Fruit fly (Drosophila melanogaster) whole organism, wandering third instar larva: ENCODE results near the gene Cpr65Av.

Experiments used
- Abd-B ChIP-seq: fragments of >200 bp; optimal IDR thresholded peaks from 2 replicates; lab custom pipeline; 2017; ENCODE audit warnings: missing biosample characterization, missing genetic modification characterization
- CG32264 ChIP-seq: fragments of 200-800 bp; sonication (Bioruptor generic); optimal IDR thresholded peaks from 2 replicates; lab custom pipeline; 2016; ENCODE audit warnings: missing biosample characterization, missing genetic modification characterization
- CG9705 ChIP-seq: fragments of 200-800 bp; sonication (Bioruptor generic); optimal IDR thresholded peaks from 2 replicates; lab custom pipeline; 2018; ENCODE audit warnings: missing biosample characterization, mild to moderate bottlenecking, missing genetic modification characterization
- Dfd ChIP-seq: fragments of >200 bp; optimal IDR thresholded peaks from 2 replicates; lab custom pipeline; 2017; ENCODE audit warnings: missing biosample characterization, missing genetic modification characterization
- Dif ChIP-seq: fragments of 200-275, 200-300 bp; sonication (Bioruptor generic); optimal IDR thresholded peaks from 2 replicates; lab custom pipeline; 2018; ENCODE audit warnings: missing biosample characterization, missing genetic modification characterization; ENCODE audit not compliant: partially characterized antibody
- GATAd ChIP-seq: sonication (Bioruptor generic); optimal IDR thresholded peaks from 2 replicates; lab custom pipeline; 2016; ENCODE audit warnings: missing biosample characterization, missing genetic modification characterization
- HLH106 ChIP-seq: fragments of 200-800 bp; optimal IDR thresholded peaks from 3 replicates; lab custom pipeline; 2019; ENCODE audit warnings: missing biosample characterization, mild to moderate bottlenecking, missing genetic modification characterization, moderate library complexity
- Hr78 ChIP-seq: fragments of >200 bp; optimal IDR thresholded peaks from 2 replicates; lab custom pipeline; 2017; ENCODE audit warnings: missing biosample characterization, missing genetic modification characterization
- Jra ChIP-seq: sonication (Bioruptor generic); optimal IDR thresholded peaks from 2 replicates; lab custom pipeline; 2016; ENCODE audit warnings: missing biosample characterization, missing genetic modification characterization
- Myc ChIP-seq: fragments of >200 bp; optimal IDR thresholded peaks from 2 replicates; lab custom pipeline; 2017
- Rel ChIP-seq, 2 experiments: fragments of 200-800 bp; sonication (Bioruptor generic) in 1 of 2; optimal IDR thresholded peaks; 2 replicates in 1 of 2; 3 replicates in 1 of 2; lab custom pipeline; 2016 to 2019; ENCODE audit warnings: mild to moderate bottlenecking in 2 of 2, missing biosample characterization in 2 of 2, missing genetic modification characterization in 2 of 2, moderate library complexity in 1 of 2
- Sp1 ChIP-seq: fragments of 200-800 bp; sonication (Bioruptor generic); optimal IDR thresholded peaks from 3 replicates; lab custom pipeline; 2019; ENCODE audit warnings: missing biosample characterization, mild to moderate bottlenecking, missing genetic modification characterization, moderate library complexity
- br ChIP-seq: fragments of 200-800 bp; sonication (Bioruptor generic); optimal IDR thresholded peaks from 2 replicates; lab custom pipeline; 2016; ENCODE audit warnings: missing biosample characterization, missing genetic modification characterization
- brk ChIP-seq: fragments of 200-800 bp; sonication (Bioruptor generic); optimal IDR thresholded peaks from 2 replicates; lab custom pipeline; 2016; ENCODE audit warnings: missing biosample characterization, mild to moderate bottlenecking, missing genetic modification characterization
- dl ChIP-seq, 2 experiments: fragments of 175-275, 200-275 bp in 1 of 2; fragments of 200-275 bp in 1 of 2; sonication (Bioruptor generic); optimal IDR thresholded peaks; lab custom pipeline; 2018; ENCODE audit warnings: mild to moderate bottlenecking in 2 of 2, missing biosample characterization in 2 of 2, missing genetic modification characterization in 2 of 2, moderate library complexity in 2 of 2; ENCODE audit not compliant: partially characterized antibody in 2 of 2, insufficient read depth in 1 of 2
- ey ChIP-seq: fragments of 200-800 bp; sonication (Bioruptor generic); optimal IDR thresholded peaks from 2 replicates; lab custom pipeline; 2016; ENCODE audit warnings: missing biosample characterization, missing genetic modification characterization
- foxo ChIP-seq, 2 experiments: fragments of 200-800 bp; sonication (Bioruptor generic); optimal IDR thresholded peaks; 2 replicates in 1 of 2; 3 replicates in 1 of 2; lab custom pipeline; 2016 to 2017; ENCODE audit warnings: missing biosample characterization in 2 of 2, missing genetic modification characterization in 2 of 2
- fru ChIP-seq: fragments of 200-800 bp; sonication (Bioruptor generic); optimal IDR thresholded peaks from 3 replicates; lab custom pipeline; 2016; ENCODE audit warnings: missing biosample characterization, mild to moderate bottlenecking, missing genetic modification characterization
- h ChIP-seq: fragments of 200-800 bp; sonication (Bioruptor generic); optimal IDR thresholded peaks from 3 replicates; lab custom pipeline; 2016; ENCODE audit warnings: missing biosample characterization, mild to moderate bottlenecking, missing genetic modification characterization
- jim ChIP-seq: fragments of 175-275, 200-325 bp; sonication (Bioruptor generic); optimal IDR thresholded peaks from 2 replicates; lab custom pipeline; 2016; ENCODE audit warnings: missing biosample characterization, mild to moderate bottlenecking, missing genetic modification characterization
- lola ChIP-seq: fragments of >200 bp; optimal IDR thresholded peaks from 2 replicates; lab custom pipeline; 2017; ENCODE audit warnings: missing biosample characterization, missing genetic modification characterization
- pan ChIP-seq: fragments of >200 bp; optimal IDR thresholded peaks from 2 replicates; lab custom pipeline; 2017
- psq ChIP-seq: fragments of 200-800 bp; sonication (Bioruptor generic); optimal IDR thresholded peaks from 3 replicates; lab custom pipeline; 2017; ENCODE audit warnings: missing biosample characterization, mild to moderate bottlenecking, missing genetic modification characterization, moderate library complexity
- sage ChIP-seq: fragments of 200-800 bp; sonication (Bioruptor generic); optimal IDR thresholded peaks from 2 replicates; lab custom pipeline; 2016; ENCODE audit warnings: missing biosample characterization, mild to moderate bottlenecking, missing genetic modification characterization
- tai ChIP-seq: sonication (Bioruptor generic); optimal IDR thresholded peaks from 2 replicates; lab custom pipeline; 2016; ENCODE audit warnings: missing biosample characterization, missing genetic modification characterization
- usp ChIP-seq: fragments of >200 bp; optimal IDR thresholded peaks from 2 replicates; lab custom pipeline; 2017; ENCODE audit warnings: missing biosample characterization, missing genetic modification characterization
- woc ChIP-seq: sonication (Bioruptor generic); optimal IDR thresholded peaks from 2 replicates; lab custom pipeline; 2016; ENCODE audit warnings: missing biosample characterization, mild to moderate bottlenecking, missing genetic modification characterization

Cpr65Av gene

DNA sequence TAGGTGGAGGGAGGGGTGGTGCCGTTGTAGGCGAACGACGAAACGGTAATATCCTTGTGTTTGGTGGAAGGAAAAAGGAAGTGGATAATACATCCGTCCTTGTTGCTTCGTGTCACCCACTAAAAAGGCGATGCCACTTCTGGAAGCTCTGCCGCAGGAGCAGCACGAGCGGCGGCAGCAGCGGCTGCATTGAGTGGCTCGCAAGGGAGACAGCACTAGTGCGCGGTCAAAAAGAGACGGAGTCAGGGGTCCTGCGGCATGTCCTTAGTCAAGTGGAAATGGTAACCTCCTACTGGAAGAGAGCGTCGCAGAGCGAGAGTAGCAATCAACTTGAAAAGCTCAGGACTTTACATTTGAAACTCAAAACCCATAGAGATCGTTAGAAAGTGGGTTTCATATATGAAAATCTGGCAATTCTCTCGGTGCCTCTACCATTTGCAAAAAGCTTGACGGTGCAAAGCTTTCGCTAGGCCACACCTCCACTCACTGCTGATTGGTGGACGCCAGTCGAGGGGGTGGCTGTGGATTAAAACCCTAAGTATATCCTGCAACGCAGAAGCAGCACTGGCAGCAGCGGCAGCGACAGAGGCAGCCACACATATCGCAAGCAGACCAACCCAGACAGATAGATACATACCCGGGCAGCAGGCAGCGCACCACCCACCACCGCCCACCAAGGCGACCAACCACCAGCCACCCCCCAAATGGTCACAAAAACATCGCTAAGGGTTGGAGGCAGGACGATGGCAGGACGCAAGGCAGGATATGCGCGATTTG lies 28.9 kb downstream of the Cpr65Av start:
- TF ChIP-seq sage (GFP tag; lab: Kevin White, UChicago) (no peak), CG32264 (GFP tag; lab: Kevin White, UChicago) (no peak), brk (GFP tag; lab: Kevin White, UChicago) (no peak), h (GFP tag; lab: Kevin White, UChicago) (no peak), usp (GFP tag; lab: Kevin White, UChicago) (no peak), GATAd (no peak), tai (GFP tag; lab: Kevin White, UChicago) (no peak), fru (GFP tag; lab: Kevin White, UChicago) (no peak), foxo (GFP tag; optimal IDR thresholded peaks at IDR 0.05; lab: Kevin White, UChicago) (no peak), Rel (GFP tag; optimal IDR thresholded peaks at IDR 0.05; lab: Kevin White, UChicago) (no peak), Rel (tag; optimal IDR thresholded peaks at IDR 0.05; lab: Kevin White, UChicago) (no peak), Abd-B (no peak), Dif (GFP tag; lab: Kevin White, UChicago) (no peak), CG9705 (GFP tag; lab: Kevin White, UChicago) (no peak), HLH106 (no peak)

- no peak for TF ChIP-seq Dif (GFP tag; lab: Kevin White, UChicago)
- TF ChIP-seq tai (GFP tag; lab: Kevin White, UChicago): no peak
- no peak for TF ChIP-seq psq (GFP tag; lab: Kevin White, UChicago)
- no peak for TF ChIP-seq fru (GFP tag; lab: Kevin White, UChicago)
- no peak for TF ChIP-seq CG9705 (GFP tag; lab: Kevin White, UChicago)
- no peak for TF ChIP-seq woc (GFP tag; lab: Kevin White, UChicago)
- no peak for TF ChIP-seq foxo (GFP tag; optimal IDR thresholded peaks at IDR 0.05; lab: Kevin White, UChicago)
- TF ChIP-seq Hr78 (GFP tag; lab: Kevin White, UChicago): no peak
- no peak for TF ChIP-seq GATAd
- TF ChIP-seq HLH106: no peak
- no peak for TF ChIP-seq sage (GFP tag; lab: Kevin White, UChicago)
- TF ChIP-seq CG32264 (GFP tag; lab: Kevin White, UChicago): no peak
- TF ChIP-seq ey: no peak
Observed at dm6 chr3L:6108264-6109060, 31.3 kb downstream of the Cpr65Av start.

dm6 chr3L:6106717-6107116 lies 33.1 kb downstream of the Cpr65Av start:
- TF ChIP-seq Sp1 (GFP tag; lab: Kevin White, UChicago): no peak
- TF ChIP-seq Abd-B: no peak
- TF ChIP-seq lola: no peak
- no peak for TF ChIP-seq br
- TF ChIP-seq usp (GFP tag; lab: Kevin White, UChicago): no peak
- no peak for TF ChIP-seq jim (GFP tag; lab: Kevin White, UChicago)
- no peak for TF ChIP-seq dl (GFP tag; optimal IDR thresholded peaks at IDR 0.05; lab: Kevin White, UChicago; ENCODE audit: insufficient read depth in 1 of 2, partially characterized antibody in 2 of 2)
- TF ChIP-seq sage (GFP tag; lab: Kevin White, UChicago): no peak

DNA sequence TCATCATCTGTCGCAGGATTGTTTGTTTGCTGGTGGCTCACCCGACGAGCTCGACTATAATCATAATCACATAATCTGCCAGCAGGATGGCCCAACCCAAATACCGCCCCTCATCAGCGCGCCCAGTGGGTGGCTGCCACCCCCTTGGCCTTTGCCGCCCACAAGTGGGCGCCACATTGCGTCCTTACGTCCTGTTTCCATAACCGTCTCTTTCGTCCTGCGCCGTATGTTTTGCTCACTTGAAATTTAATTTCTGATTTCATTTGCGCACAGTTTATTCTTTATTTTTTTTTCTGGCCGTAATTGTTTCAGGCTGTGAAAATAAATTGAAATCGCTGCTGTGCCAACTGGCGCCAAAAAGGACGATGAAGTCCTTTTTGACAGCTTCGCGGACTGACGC lies 34.3 kb downstream of the Cpr65Av start:
- TF ChIP-seq h (GFP tag; lab: Kevin White, UChicago) (no peak), ey (no peak), pan (lab: Kevin White, UChicago) (no peak), Rel (GFP tag; optimal IDR thresholded peaks at IDR 0.05; lab: Kevin White, UChicago) (no peak), Rel (tag; optimal IDR thresholded peaks at IDR 0.05; lab: Kevin White, UChicago) (no peak)

DNA sequence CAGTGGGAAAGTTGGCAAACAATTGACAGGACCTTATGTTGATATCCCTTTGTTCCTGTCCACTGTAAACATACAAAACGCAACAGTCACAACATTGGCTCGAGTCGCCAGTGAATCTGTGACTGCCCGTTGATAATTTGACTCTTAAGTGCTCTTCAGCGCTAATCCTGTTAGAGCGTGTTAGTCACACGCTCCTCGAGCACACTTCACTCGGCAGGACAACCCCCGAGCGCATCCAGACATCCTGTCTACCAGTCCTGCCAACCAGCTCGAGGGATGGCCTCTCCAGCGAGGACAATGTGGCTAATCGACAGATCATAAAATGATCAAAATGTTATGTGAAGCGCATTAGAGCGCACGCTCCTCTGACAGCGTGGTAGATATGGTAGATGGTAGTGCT lies 35.2 kb downstream of the Cpr65Av start:
- TF ChIP-seq sage (GFP tag; lab: Kevin White, UChicago) (no peak), Jra (GFP tag; lab: Kevin White, UChicago) (no peak), CG9705 (GFP tag; lab: Kevin White, UChicago) (no peak), fru (GFP tag; lab: Kevin White, UChicago) (no peak), Myc (no peak), Dfd (GFP tag; lab: Kevin White, UChicago) (no peak), tai (GFP tag; lab: Kevin White, UChicago) (no peak)
- TF ChIP-seq, all 38 proteins: peak for 0
